Worm (Caenorhabditis elegans): ENCODE data around the gene fbxa-169.

DNA sequence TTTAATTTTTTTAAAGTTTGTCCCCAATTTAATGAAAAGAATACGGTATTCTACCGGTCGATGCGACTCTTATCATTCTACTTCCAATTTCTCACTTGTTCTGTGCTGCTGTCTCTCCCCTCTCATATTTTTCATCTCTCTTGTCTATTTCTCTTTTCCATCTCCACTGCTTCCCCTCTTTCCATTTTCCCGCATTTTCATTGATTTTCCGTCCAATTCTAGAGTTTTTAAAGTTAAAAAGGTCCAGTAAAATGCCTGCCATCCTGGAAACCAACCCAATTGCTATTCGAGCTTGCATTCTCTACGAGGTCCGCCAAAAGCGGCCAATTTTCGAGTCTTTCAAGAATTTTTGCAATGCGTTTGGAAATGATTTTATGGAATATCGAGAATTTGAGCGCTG lies 7.0 kb upstream of the fbxa-169 start, which contains the start of gene fbxa-167:
- TF ChIP-seq ekl-4 (GFP tag; IDR thresholded peaks at IDR 0.05) (no peak), snpc-4 (GFP tag; optimal IDR thresholded peaks at IDR 0.05) (no peak), snpc-4 (tag; optimal IDR thresholded peaks at IDR 0.05) (no peak), nhr-120 (GFP tag; IDR thresholded peaks at IDR 0.05) (no peak), Y79H2A.3 (GFP tag; conservative IDR thresholded peaks at IDR 0.05) (no peak), dpff-1 (tag; optimal IDR thresholded peaks at IDR 0.05) (no peak)
